Fruit fly (Drosophila melanogaster) whole organism, adult: ENCODE results near the gene CG33269.

Source experiments
- CG11617 ChIP-seq: fragments of 200-800 bp; sonication (Bioruptor generic); optimal IDR thresholded peaks from 2 replicates; lab custom pipeline; 2017; ENCODE audit warnings: mild to moderate bottlenecking, missing biosample characterization, missing genetic modification reagents, missing genetic modification characterization
- CG12768 ChIP-seq: fragments of 200-800 bp; sonication (Bioruptor generic); optimal IDR thresholded peaks from 2 replicates; lab custom pipeline; 2017; ENCODE audit warnings: missing biosample characterization, missing genetic modification characterization, mild to moderate bottlenecking, moderate library complexity, missing genetic modification reagents
- CG14711 ChIP-seq: fragments of 200-800 bp; sonication (Bioruptor generic); optimal IDR thresholded peaks from 2 replicates; lab custom pipeline; 2018; ENCODE audit warnings: missing biosample characterization, mild to moderate bottlenecking, missing genetic modification characterization, moderate library complexity
- CG1620 ChIP-seq: fragments of 200-800 bp; sonication (Bioruptor generic); optimal IDR thresholded peaks from 2 replicates; lab custom pipeline; 2016; ENCODE audit warnings: missing biosample characterization, missing genetic modification characterization
- CG33017 ChIP-seq: fragments of 200-800 bp; sonication (Bioruptor generic); optimal IDR thresholded peaks from 2 replicates; lab custom pipeline; 2018; ENCODE audit warnings: missing biosample characterization, mild to moderate bottlenecking, missing genetic modification characterization, moderate library complexity
- CG5204 ChIP-seq: fragments of 200-800 bp; sonication (Bioruptor generic); optimal IDR thresholded peaks from 2 replicates; lab custom pipeline; 2016; ENCODE audit warnings: missing biosample characterization, missing genetic modification characterization
- CG7045 ChIP-seq: fragments of 200-800 bp; sonication (Bioruptor generic); optimal IDR thresholded peaks from 2 replicates; lab custom pipeline; 2017; ENCODE audit warnings: missing biosample characterization, mild to moderate bottlenecking, missing genetic modification characterization
- CG7101 ChIP-seq: fragments of 200-800 bp; sonication (Bioruptor generic); optimal IDR thresholded peaks from 2 replicates; lab custom pipeline; 2018; ENCODE audit warnings: missing biosample characterization, mild to moderate bottlenecking, missing genetic modification characterization, moderate library complexity
- Clk ChIP-seq: fragments of 200-800 bp; sonication (Bioruptor generic); optimal IDR thresholded peaks from 2 replicates; lab custom pipeline; 2017; ENCODE audit warnings: missing biosample characterization, missing genetic modification characterization
- Crg-1 ChIP-seq: fragments of 200-800 bp; sonication (Bioruptor generic); optimal IDR thresholded peaks from 2 replicates; lab custom pipeline; 2016; ENCODE audit warnings: missing biosample characterization, missing genetic modification characterization
- Hr96 ChIP-seq: fragments of 200-800 bp; sonication (Bioruptor generic); optimal IDR thresholded peaks from 2 replicates; lab custom pipeline; 2016; ENCODE audit warnings: missing biosample characterization, missing genetic modification characterization
- Mnt ChIP-seq: fragments of 200-800 bp; sonication (Bioruptor generic); optimal IDR thresholded peaks from 2 replicates; lab custom pipeline; 2016; ENCODE audit warnings: missing biosample characterization, mild to moderate bottlenecking, missing genetic modification characterization
- bab1 ChIP-seq: fragments of 200-800 bp; sonication (Bioruptor generic); optimal IDR thresholded peaks from 3 replicates; lab custom pipeline; 2019; ENCODE audit warnings: missing biosample characterization, mild to moderate bottlenecking, missing genetic modification characterization, moderate library complexity
- cic ChIP-seq: fragments of 200-800 bp; sonication (Bioruptor generic); optimal IDR thresholded peaks from 2 replicates; lab custom pipeline; 2017; ENCODE audit warnings: missing biosample characterization, mild to moderate bottlenecking, missing genetic modification characterization, moderate library complexity
- kay ChIP-seq: fragments of 200-800 bp; sonication (Bioruptor generic); peaks from one replicate; lab custom pipeline; 2016; ENCODE audit warnings: missing biosample characterization, missing genetic modification characterization, borderline replicate concordance
- ovo ChIP-seq: fragments of 200-800 bp; sonication (Bioruptor generic); optimal IDR thresholded peaks from 2 replicates; lab custom pipeline; 2016; ENCODE audit warnings: missing biosample characterization, missing genetic modification characterization
- pad ChIP-seq: fragments of 200-800 bp; sonication (Bioruptor generic); optimal IDR thresholded peaks from 3 replicates; lab custom pipeline; 2017; ENCODE audit warnings: missing biosample characterization, missing genetic modification characterization, mild to moderate bottlenecking, moderate library complexity, missing genetic modification reagents
- tj ChIP-seq: fragments of 200-800 bp; sonication (Bioruptor generic); optimal IDR thresholded peaks from 3 replicates; lab custom pipeline; 2017; ENCODE audit warnings: missing biosample characterization, mild to moderate bottlenecking, missing genetic modification characterization, moderate library complexity
- toe ChIP-seq: fragments of 200-800 bp; sonication (Bioruptor generic); optimal IDR thresholded peaks from 2 replicates; lab custom pipeline; 2016; ENCODE audit warnings: missing biosample characterization, missing genetic modification characterization

The CG33269 gene

dm6 chr3L:11550359-11551056 is 31.5 kb downstream of the CG33269 start:
- TF ChIP-seq tj (GFP tag; lab: Kevin White, UChicago) (peak; percentile 89), Crg-1 (GFP tag; lab: Kevin White, UChicago) (no peak)

dm6 chr3L:11549432-11549831 is 32.6 kb downstream of the CG33269 start:
- peak; percentile 59 for TF ChIP-seq tj (GFP tag; lab: Kevin White, UChicago)
- TF ChIP-seq CG5204 (GFP tag; lab: Kevin White, UChicago): no peak

- TF ChIP-seq Clk (GFP tag; lab: Kevin White, UChicago): no peak
- no peak for TF ChIP-seq bab1 (GFP tag; lab: Kevin White, UChicago)
- no peak for TF ChIP-seq CG5204 (GFP tag; lab: Kevin White, UChicago)
- TF ChIP-seq tj (GFP tag; lab: Kevin White, UChicago): peak; percentile 82
- TF ChIP-seq Crg-1 (GFP tag; lab: Kevin White, UChicago): no peak
- no peak for TF ChIP-seq Mnt
- no peak for TF ChIP-seq pad (GFP tag; lab: Kevin White, UChicago)
Measured at dm6 chr3L:11548009-11548408, 34.0 kb downstream of the CG33269 start.

- TF ChIP-seq kay (GFP tag; lab: Kevin White, UChicago) (no peak), ovo (GFP tag; lab: Kevin White, UChicago) (no peak), toe (GFP tag; lab: Kevin White, UChicago) (no peak), Hr96 (GFP tag; lab: Kevin White, UChicago) (no peak), tj (GFP tag; lab: Kevin White, UChicago) (peak; percentile 97), CG11617 (GFP tag; lab: Kevin White, UChicago) (no peak)
Measured at dm6 chr3L:11547302-11547994, 34.5 kb downstream of the CG33269 start.

- TF ChIP-seq CG12768: no peak
- TF ChIP-seq kay (GFP tag; lab: Kevin White, UChicago): peak; percentile 72
Measured at dm6 chr3L:11543681-11544299, 38.2 kb downstream of the CG33269 start.

dm6 chr3L:11542948-11543347 is 39.0 kb downstream of the CG33269 start:
- TF ChIP-seq Crg-1 (GFP tag; lab: Kevin White, UChicago): no peak
- TF ChIP-seq cic: no peak
- TF ChIP-seq kay (GFP tag; lab: Kevin White, UChicago): no peak
- no peak for TF ChIP-seq CG14711 (tag; lab: Kevin White, UChicago)
- no peak for TF ChIP-seq bab1 (GFP tag; lab: Kevin White, UChicago)
- TF ChIP-seq tj (GFP tag; lab: Kevin White, UChicago): no peak
- no peak for TF ChIP-seq Mnt
- no peak for TF ChIP-seq ovo (GFP tag; lab: Kevin White, UChicago)
- TF ChIP-seq CG5204 (GFP tag; lab: Kevin White, UChicago): no peak
- TF ChIP-seq CG7045 (GFP tag; lab: Kevin White, UChicago): no peak
- no peak for TF ChIP-seq CG7101 (tag; lab: Kevin White, UChicago)
- TF ChIP-seq Hr96 (GFP tag; lab: Kevin White, UChicago): no peak
- TF ChIP-seq CG11617 (GFP tag; lab: Kevin White, UChicago): no peak
- TF ChIP-seq Clk (GFP tag; lab: Kevin White, UChicago): no peak

dm6 chr3L:11542437-11542836 is 39.6 kb downstream of the CG33269 start:
- no peak for TF ChIP-seq cic
- TF ChIP-seq CG5204 (GFP tag; lab: Kevin White, UChicago): no peak
- peak; percentile 1 for TF ChIP-seq tj (GFP tag; lab: Kevin White, UChicago)
- no peak for TF ChIP-seq CG7101 (tag; lab: Kevin White, UChicago)

dm6 chr3L:11540330-11540702 is 41.7 kb downstream of the CG33269 start:
- TF ChIP-seq bab1 (GFP tag; lab: Kevin White, UChicago) (no peak), Crg-1 (GFP tag; lab: Kevin White, UChicago) (peak; percentile 42), CG7101 (tag; lab: Kevin White, UChicago) (peak; percentile 26), CG7045 (GFP tag; lab: Kevin White, UChicago) (no peak), Hr96 (GFP tag; lab: Kevin White, UChicago) (no peak), CG11617 (GFP tag; lab: Kevin White, UChicago) (no peak), CG12768 (no peak), cic (peak; percentile 6), kay (GFP tag; lab: Kevin White, UChicago) (no peak), CG33017 (no peak), CG1620 (GFP tag; lab: Kevin White, UChicago) (no peak), Clk (GFP tag; lab: Kevin White, UChicago) (no peak), CG14711 (tag; lab: Kevin White, UChicago) (no peak), toe (GFP tag; lab: Kevin White, UChicago) (no peak), CG5204 (GFP tag; lab: Kevin White, UChicago) (no peak), ovo (GFP tag; lab: Kevin White, UChicago) (no peak)
